Worm (Caenorhabditis elegans) whole organism, young adult: Measurements from ENCODE around the gene F46B3.1.

ENCODE experiments used
- madf-8 ChIP-seq: fragments of 200-800 bp; sonication (Bioruptor generic); conservative IDR thresholded peaks from 2 replicates; pipeline ENCODE4 v1.3.6; 2022; ENCODE audit warnings: missing genetic modification reagents, missing genetic modification characterization, missing compliant biosample characterization
- zim-3 ChIP-seq: sonication (generic microtip); optimal IDR thresholded peaks from 2 replicates; lab custom pipeline; 2017; ENCODE audit warnings: mild to moderate bottlenecking, missing genetic modification characterization, moderate library complexity, missing compliant biosample characterization

DNA sequence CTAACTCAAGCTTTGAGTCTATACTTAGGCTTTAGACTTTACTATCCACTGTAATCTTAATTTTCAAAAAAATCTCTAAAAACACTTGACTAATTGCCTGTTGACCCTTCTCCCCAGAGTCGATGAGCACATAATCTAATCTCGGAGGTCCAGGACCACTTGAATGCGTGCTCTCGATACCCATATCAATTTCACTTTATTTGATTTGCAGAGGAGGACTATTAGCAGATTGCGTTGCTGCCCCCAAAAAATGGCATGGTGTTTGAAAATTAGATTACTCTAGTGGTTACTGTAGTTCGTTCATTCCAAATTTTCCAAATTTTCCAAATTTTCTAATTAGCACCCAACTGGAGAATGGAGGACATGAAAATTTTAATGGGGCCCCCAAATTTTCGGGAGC is 48.5 kb upstream of the F46B3.1 start:
- TF ChIP-seq zim-3 (no peak), madf-8 (GFP tag; lab: Robert Waterston, UW) (no peak)
